Worm (Caenorhabditis elegans) whole organism, L3 larva: ENCODE results near the gene cpl-1.

Experiments used
- aly-2 ChIP-seq: fragments of 150-350 bp; optimal IDR thresholded peaks from 2 replicates; lab custom pipeline; 2014; ENCODE audit warnings: missing biosample characterization, missing genetic modification characterization
- ama-1 ChIP-seq: fragments of 150-350 bp; optimal IDR thresholded peaks from 2 replicates; lab custom pipeline; 2018
- ceh-16 ChIP-seq: sonication (generic microtip); optimal IDR thresholded peaks from 2 replicates; lab custom pipeline; 2017; ENCODE audit warnings: missing biosample characterization, missing genetic modification characterization
- egl-5 ChIP-seq: fragments of 150-350 bp; optimal IDR thresholded peaks from 2 replicates; lab custom pipeline; 2017; ENCODE audit warnings: missing biosample characterization, missing genetic modification reagents, missing genetic modification characterization, inconsistent platforms
- lsy-12 ChIP-seq: sonication (generic microtip); optimal IDR thresholded peaks from 2 replicates; lab custom pipeline; 2016; ENCODE audit warnings: mild to moderate bottlenecking, missing genetic modification characterization, missing compliant biosample characterization
- nhr-23 ChIP-seq: fragments of 150-350 bp; optimal IDR thresholded peaks from 2 replicates; lab custom pipeline; 2014; ENCODE audit warnings: missing biosample characterization, missing genetic modification reagents, missing genetic modification characterization
- nhr-237 ChIP-seq: fragments of 150-350 bp; optimal IDR thresholded peaks from 2 replicates; lab custom pipeline; 2014; ENCODE audit warnings: missing biosample characterization, missing genetic modification characterization
- nhr-28 ChIP-seq: fragments of 150-350 bp; optimal IDR thresholded peaks from 2 replicates; lab custom pipeline; 2014; ENCODE audit warnings: missing biosample characterization, missing genetic modification characterization
- nhr-76 ChIP-seq: fragments of 150-350 bp; sonication (generic microtip); optimal IDR thresholded peaks from 5 replicates; lab custom pipeline; 2014; ENCODE audit warnings: missing biosample characterization, missing genetic modification characterization
- nhr-77 ChIP-seq: fragments of 150-350 bp; optimal IDR thresholded peaks from 2 replicates; lab custom pipeline; 2014; ENCODE audit warnings: missing biosample characterization, missing genetic modification characterization
- pha-4 ChIP-seq: fragments of 150-350 bp; optimal IDR thresholded peaks from 2 replicates; lab custom pipeline; 2014; ENCODE audit warnings: missing biosample characterization, missing genetic modification reagents, missing genetic modification characterization
- unc-62 ChIP-seq: fragments of 150-350 bp; sonication (generic microtip); optimal IDR thresholded peaks from 4 replicates; lab custom pipeline; 2014; ENCODE audit warnings: missing biosample characterization, missing genetic modification reagents, missing genetic modification characterization

DNA sequence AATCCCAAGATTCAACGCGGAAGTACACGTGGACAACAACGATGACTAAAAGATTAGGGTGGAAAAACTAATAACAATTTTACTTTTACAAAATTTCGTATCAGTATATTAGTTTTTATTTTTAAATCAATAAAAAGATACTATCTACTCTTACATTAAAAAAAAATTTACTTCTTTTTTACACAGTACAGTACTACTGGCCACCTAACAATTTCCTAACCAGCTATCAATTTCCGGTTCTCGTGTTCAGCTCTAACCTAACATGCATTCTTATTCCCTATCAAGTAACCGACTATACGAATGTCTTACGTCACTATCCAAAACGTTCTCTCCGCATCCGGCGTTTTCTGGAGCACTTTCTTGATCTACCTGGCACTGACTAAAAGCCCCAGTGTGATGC lies 34.5 kb upstream of the cpl-1 start, which contains the start of gene srd-21:
- TF ChIP-seq nhr-237 (tag; lab: Kevin White, UChicago) (no peak), unc-62 (no peak), ceh-16 (no peak), nhr-76 (tag; lab: Kevin White, UChicago) (no peak), lsy-12 (no peak), nhr-28 (tag; lab: Kevin White, UChicago) (no peak), nhr-77 (no peak), aly-2 (tag; lab: Kevin White, UChicago) (no peak), ama-1 (no peak), nhr-23 (tag; lab: Kevin White, UChicago) (no peak), egl-5 (tag; lab: Kevin White, UChicago) (no peak), pha-4 (tag; lab: Kevin White, UChicago) (no peak)
